Worm (Caenorhabditis elegans) whole organism, L3 larva: ENCODE measurements around the gene F47E1.2.

Experiments
- R02D3.7 ChIP-seq: fragments of 150-350 bp; optimal IDR thresholded peaks from 2 replicates; lab custom pipeline; 2014; ENCODE audit warnings: missing biosample characterization, missing genetic modification characterization
- aly-2 ChIP-seq: fragments of 150-350 bp; optimal IDR thresholded peaks from 2 replicates; lab custom pipeline; 2014; ENCODE audit warnings: missing biosample characterization, missing genetic modification characterization
- ama-1 ChIP-seq: fragments of 150-350 bp; optimal IDR thresholded peaks from 2 replicates; lab custom pipeline; 2018
- ceh-16 ChIP-seq: sonication (generic microtip); optimal IDR thresholded peaks from 2 replicates; lab custom pipeline; 2017; ENCODE audit warnings: missing biosample characterization, missing genetic modification characterization
- ceh-28 ChIP-seq: fragments of 150-350 bp; optimal IDR thresholded peaks from 2 replicates; lab custom pipeline; 2014; ENCODE audit warnings: missing biosample characterization, missing genetic modification reagents, missing genetic modification characterization
- ceh-9 ChIP-seq: sonication (generic microtip); optimal IDR thresholded peaks from 2 replicates; lab custom pipeline; 2018; ENCODE audit warnings: missing biosample characterization, missing genetic modification characterization
- egl-27 ChIP-seq: sonication (generic microtip); optimal IDR thresholded peaks from 4 replicates; lab custom pipeline; 2017; ENCODE audit warnings: missing biosample characterization, missing genetic modification reagents, missing genetic modification characterization
- elt-1 ChIP-seq: fragments of 150-350 bp; optimal IDR thresholded peaks from 2 replicates; lab custom pipeline; 2014; ENCODE audit warnings: missing biosample characterization, missing genetic modification characterization
- elt-2 ChIP-seq: sonication (generic microtip); optimal IDR thresholded peaks from 2 replicates; lab custom pipeline; 2016; ENCODE audit warnings: missing genetic modification reagents, mild to moderate bottlenecking, missing genetic modification characterization, missing compliant biosample characterization
- elt-3 ChIP-seq, 3 experiments: fragments of 150-350 bp in 1 of 3; sonication (generic microtip) in 2 of 3; optimal IDR thresholded peaks; 2 replicates in 2 of 3; 4 replicates in 1 of 3; lab custom pipeline; 2014 to 2017; ENCODE audit warnings: missing biosample characterization in 3 of 3, missing genetic modification characterization in 3 of 3
- eor-1 ChIP-seq, 2 experiments: fragments of 150-350 bp; optimal IDR thresholded peaks; 2 replicates each; lab custom pipeline; 2014 to 2018; ENCODE audit warnings: missing biosample characterization in 2 of 2, missing genetic modification characterization in 2 of 2
- jun-1 ChIP-seq: fragments of 150-350 bp; optimal IDR thresholded peaks from 2 replicates; lab custom pipeline; 2014; ENCODE audit warnings: missing biosample characterization, missing genetic modification reagents, missing genetic modification characterization
- lin-15B ChIP-seq: fragments of 150-350 bp; optimal IDR thresholded peaks from 2 replicates; lab custom pipeline; 2014; ENCODE audit warnings: missing biosample characterization, missing genetic modification characterization
- lin-39 ChIP-seq: fragments of 150-350 bp; optimal IDR thresholded peaks from 2 replicates; lab custom pipeline; 2018; ENCODE audit warnings: missing biosample characterization, missing genetic modification reagents, missing genetic modification characterization
- lsy-12 ChIP-seq: sonication (generic microtip); optimal IDR thresholded peaks from 2 replicates; lab custom pipeline; 2016; ENCODE audit warnings: mild to moderate bottlenecking, missing genetic modification characterization, missing compliant biosample characterization
- nhr-11 ChIP-seq: fragments of 150-350 bp; optimal IDR thresholded peaks from 2 replicates; lab custom pipeline; 2014; ENCODE audit warnings: missing biosample characterization, missing genetic modification characterization
- nhr-12 ChIP-seq: fragments of 150-350 bp; optimal IDR thresholded peaks from 2 replicates; lab custom pipeline; 2014; ENCODE audit warnings: missing biosample characterization, missing genetic modification characterization
- nhr-23 ChIP-seq: fragments of 150-350 bp; optimal IDR thresholded peaks from 2 replicates; lab custom pipeline; 2014; ENCODE audit warnings: missing biosample characterization, missing genetic modification reagents, missing genetic modification characterization
- nhr-25 ChIP-seq: sonication (generic microtip); optimal IDR thresholded peaks from 2 replicates; lab custom pipeline; 2017; ENCODE audit warnings: missing biosample characterization, missing genetic modification characterization
- nhr-43 ChIP-seq: sonication (generic microtip); optimal IDR thresholded peaks from 2 replicates; lab custom pipeline; 2016; ENCODE audit warnings: mild to moderate bottlenecking, missing genetic modification characterization, missing compliant biosample characterization; ENCODE audit not compliant: poor library complexity, severe bottlenecking
- nhr-76 ChIP-seq: fragments of 150-350 bp; sonication (generic microtip); optimal IDR thresholded peaks from 5 replicates; lab custom pipeline; 2014; ENCODE audit warnings: missing biosample characterization, missing genetic modification characterization
- pha-4 ChIP-seq: fragments of 150-350 bp; optimal IDR thresholded peaks from 2 replicates; lab custom pipeline; 2014; ENCODE audit warnings: missing biosample characterization, missing genetic modification reagents, missing genetic modification characterization
- pqm-1 ChIP-seq: fragments of 150-350 bp; optimal IDR thresholded peaks from 2 replicates; lab custom pipeline; 2017; ENCODE audit warnings: missing biosample characterization, missing genetic modification characterization, inconsistent platforms
- skn-1 ChIP-seq: fragments of 150-350 bp; optimal IDR thresholded peaks from 2 replicates; lab custom pipeline; 2014; ENCODE audit warnings: missing biosample characterization, missing genetic modification characterization
- snpc-4 ChIP-seq: fragments of 150-350 bp; optimal IDR thresholded peaks from 2 replicates; lab custom pipeline; 2014; ENCODE audit warnings: missing biosample characterization, missing genetic modification characterization
- tbx-2 ChIP-seq: sonication (generic microtip); optimal IDR thresholded peaks from 2 replicates; lab custom pipeline; 2016; ENCODE audit warnings: mild to moderate bottlenecking, missing genetic modification characterization, missing compliant biosample characterization
- ztf-11 ChIP-seq: fragments of 150-350 bp; optimal IDR thresholded peaks from 2 replicates; lab custom pipeline; 2014; ENCODE audit warnings: missing biosample characterization, missing genetic modification characterization

Gene F47E1.2

ce11 chrX:9091380-9091779 lies 33.9 kb downstream of the F47E1.2 start (continued):
- no peak for TF ChIP-seq nhr-11 (tag; lab: Kevin White, UChicago)
- TF ChIP-seq pqm-1 (tag; lab: Kevin White, UChicago), result no peak
- no peak for TF ChIP-seq nhr-76 (tag; lab: Kevin White, UChicago)
- TF ChIP-seq snpc-4 (tag; lab: Kevin White, UChicago), result peak; percentile 3
- TF ChIP-seq elt-3 (tag; optimal IDR thresholded peaks at IDR 0.05; lab: Kevin White, UChicago), result peak in 1 of 3 experiments; percentile 51
- TF ChIP-seq ceh-16 (tag; lab: Kevin White, UChicago), result peak; percentile 35
- no peak for TF ChIP-seq lin-15B (tag; lab: Kevin White, UChicago)
- TF ChIP-seq aly-2, result no peak
- TF ChIP-seq lsy-12 (tag; lab: Kevin White, UChicago), result peak; percentile 60
- TF ChIP-seq, all 47 proteins: peak for 20

- TF ChIP-seq pha-4 (tag; lab: Kevin White, UChicago) (peak; percentile 85), aly-2 (no peak)
Measured at ce11 chrX:9091873-9092272, 34.4 kb downstream of the F47E1.2 start.

ce11 chrX:9096861-9097260 lies 39.4 kb downstream of the F47E1.2 start:
- TF ChIP-seq pqm-1 (tag; lab: Kevin White, UChicago) (peak; percentile 78), skn-1 (tag; lab: Kevin White, UChicago) (no peak), pha-4 (tag; lab: Kevin White, UChicago) (peak; percentile 56), elt-2 (tag; lab: Kevin White, UChicago) (peak; percentile 87), R02D3.7 (tag; lab: Kevin White, UChicago) (no peak)

- peak; percentile 50 for TF ChIP-seq nhr-25 (tag; lab: Kevin White, UChicago)
- TF ChIP-seq aly-2, result no peak
Measured at ce11 chrX:9102150-9102549, 44.7 kb downstream of the F47E1.2 start.

ce11 chrX:9103048-9103447 lies 45.6 kb downstream of the F47E1.2 start:
- TF ChIP-seq pha-4 (tag; lab: Kevin White, UChicago) (peak; percentile 49), egl-27 (tag; lab: Kevin White, UChicago) (no peak)

ce11 chrX:9103584-9103983 lies 46.1 kb downstream of the F47E1.2 start:
- TF ChIP-seq snpc-4 (tag; lab: Kevin White, UChicago) (no peak), elt-2 (tag; lab: Kevin White, UChicago) (no peak), eor-1 (tag; optimal IDR thresholded peaks at IDR 0.05; lab: Kevin White, UChicago) (no peak), lin-39 (tag; lab: Kevin White, UChicago) (no peak), ceh-9 (tag; lab: Kevin White, UChicago) (no peak), ama-1 (lab: Kevin White, UChicago) (no peak), elt-1 (tag; lab: Kevin White, UChicago) (no peak), ceh-28 (tag; lab: Kevin White, UChicago) (no peak), nhr-25 (tag; lab: Kevin White, UChicago) (no peak)

- TF ChIP-seq lin-39 (tag; lab: Kevin White, UChicago), result no peak
- no peak for TF ChIP-seq tbx-2
- TF ChIP-seq pqm-1 (tag; lab: Kevin White, UChicago), result peak; percentile 49
- no peak for TF ChIP-seq nhr-11 (tag; lab: Kevin White, UChicago)
- TF ChIP-seq nhr-23 (tag; lab: Kevin White, UChicago), result no peak
- TF ChIP-seq ztf-11 (tag; lab: Kevin White, UChicago), result no peak
- no peak for TF ChIP-seq jun-1
- no peak for TF ChIP-seq nhr-12 (tag; lab: Kevin White, UChicago)
- peak; percentile 83 for TF ChIP-seq pha-4 (tag; lab: Kevin White, UChicago)
- no peak for TF ChIP-seq nhr-43 (tag; lab: Kevin White, UChicago)
Measured at ce11 chrX:9104399-9104798, 46.9 kb downstream of the F47E1.2 start.

ce11 chrX:9105075-9105474 lies 47.6 kb downstream of the F47E1.2 start:
- TF ChIP-seq elt-2 (tag; lab: Kevin White, UChicago) (peak; percentile 48), elt-3 (tag; optimal IDR thresholded peaks at IDR 0.05; lab: Kevin White, UChicago) (no peak), ceh-28 (tag; lab: Kevin White, UChicago) (no peak), pqm-1 (tag; lab: Kevin White, UChicago) (peak; percentile 12)
